Fruit fly (Drosophila melanogaster) whole organism, embryonic: ENCODE measurements around the gene CG14840.

Experiments used
- Atf-2 ChIP-seq: fragments of 200-800 bp; sonication (Bioruptor generic); optimal IDR thresholded peaks from 2 replicates; lab custom pipeline; 2016; ENCODE audit warnings: missing biosample characterization, missing genetic modification characterization
- Bgb ChIP-seq: fragments of 200-800 bp; sonication (Bioruptor generic); IDR thresholded peaks from 2 replicates; pipeline ENCODE4 v1.3.6; 2022; ENCODE audit warnings: missing biosample characterization, missing genetic modification characterization; ENCODE audit not compliant: partially characterized antibody
- CG11695 ChIP-seq: fragments of 200-800 bp; sonication (Bioruptor generic); IDR thresholded peaks from 3 replicates; pipeline ENCODE4 v1.3.6; 2022; ENCODE audit warnings: missing biosample characterization, missing genetic modification characterization
- CG12155 ChIP-seq: fragments of 200-800 bp; sonication (Bioruptor generic); optimal IDR thresholded peaks from 3 replicates; lab custom pipeline; 2016; ENCODE audit warnings: missing biosample characterization, missing genetic modification characterization
- CG12236 ChIP-seq: fragments of 200-800 bp; sonication (Bioruptor generic); optimal IDR thresholded peaks from 2 replicates; lab custom pipeline; 2016; ENCODE audit warnings: missing biosample characterization, missing genetic modification characterization
- CG1233 ChIP-seq: fragments of 200-800 bp; sonication (Bioruptor generic); optimal IDR thresholded peaks from 4 replicates; lab custom pipeline; 2018; ENCODE audit warnings: missing biosample characterization, mild to moderate bottlenecking, missing genetic modification characterization
- CG13424 ChIP-seq: fragments of 200-800 bp; sonication (Bioruptor generic); optimal IDR thresholded peaks from 2 replicates; lab custom pipeline; 2019; ENCODE audit warnings: missing biosample characterization, mild to moderate bottlenecking, missing genetic modification characterization, moderate library complexity
- CG16779 ChIP-seq: fragments of 200-800 bp; sonication (Bioruptor generic); IDR thresholded peaks from 2 replicates; pipeline ENCODE4 v1.3.6; 2022; ENCODE audit warnings: missing biosample characterization, missing genetic modification characterization
- CG16863 ChIP-seq: fragments of 200-800 bp; sonication (Bioruptor generic); optimal IDR thresholded peaks from 3 replicates; lab custom pipeline; 2016; ENCODE audit warnings: missing biosample characterization, missing genetic modification characterization
- CG17912 ChIP-seq: fragments of 200-800 bp; sonication (Bioruptor generic); optimal IDR thresholded peaks from 2 replicates; lab custom pipeline; 2018; ENCODE audit warnings: missing biosample characterization, mild to moderate bottlenecking, missing genetic modification characterization
- CG2120 ChIP-seq: fragments of 200-800 bp; sonication (Bioruptor generic); optimal IDR thresholded peaks from 3 replicates; lab custom pipeline; 2016; ENCODE audit warnings: missing biosample characterization, missing genetic modification characterization
- CG2202 ChIP-seq: fragments of 200-800 bp; sonication (Bioruptor generic); optimal IDR thresholded peaks from 2 replicates; lab custom pipeline; 2018; ENCODE audit warnings: missing biosample characterization, mild to moderate bottlenecking, missing genetic modification characterization
- CG30431 ChIP-seq: fragments of 200-800 bp; sonication (Bioruptor generic); optimal IDR thresholded peaks from 2 replicates; lab custom pipeline; 2017; ENCODE audit warnings: missing biosample characterization, missing genetic modification characterization
- CG31441 ChIP-seq: fragments of 200-800 bp; sonication (Bioruptor generic); IDR thresholded peaks from 2 replicates; pipeline ENCODE4 v1.3.6; 2022; ENCODE audit warnings: missing biosample characterization, missing genetic modification characterization
- CG4328 ChIP-seq: fragments of 200-800 bp; sonication (Bioruptor generic); optimal IDR thresholded peaks from 3 replicates; lab custom pipeline; 2017; ENCODE audit warnings: missing biosample characterization, missing genetic modification reagents, missing genetic modification characterization
- CG7839 ChIP-seq: fragments of 200-800 bp; sonication (Bioruptor generic); optimal IDR thresholded peaks from 3 replicates; lab custom pipeline; 2018; ENCODE audit warnings: missing biosample characterization, mild to moderate bottlenecking, missing genetic modification characterization, moderate library complexity
- CG9437 ChIP-seq: fragments of 200-800 bp; sonication (Bioruptor generic); optimal IDR thresholded peaks from 2 replicates; lab custom pipeline; 2018; ENCODE audit warnings: missing biosample characterization, mild to moderate bottlenecking, missing genetic modification characterization
- CG9932 ChIP-seq: fragments of 200-800 bp; sonication (Bioruptor generic); IDR thresholded peaks from 2 replicates; pipeline ENCODE4 v1.3.6; 2022; ENCODE audit warnings: missing biosample characterization, missing genetic modification characterization
- Camta ChIP-seq: fragments of 200-800 bp; sonication (Bioruptor generic); optimal IDR thresholded peaks from 2 replicates; lab custom pipeline; 2016; ENCODE audit warnings: missing biosample characterization, missing genetic modification characterization
- Doc3 ChIP-seq: fragments of 200-800 bp; sonication (Bioruptor generic); IDR thresholded peaks from 3 replicates; pipeline ENCODE4 v1.3.6; 2022; ENCODE audit warnings: missing biosample characterization, missing genetic modification characterization; ENCODE audit not compliant: partially characterized antibody
- Dp ChIP-seq: fragments of 200-800 bp; sonication (Bioruptor generic); optimal IDR thresholded peaks from 2 replicates; lab custom pipeline; 2018; ENCODE audit warnings: missing biosample characterization, mild to moderate bottlenecking, missing genetic modification characterization, moderate library complexity
- Hr51 ChIP-seq, 2 experiments: fragments of 200-800 bp; sonication (Bioruptor generic); optimal IDR thresholded peaks; 2 replicates in 1 of 2; 3 replicates in 1 of 2; lab custom pipeline; 2016 to 2018; ENCODE audit warnings: missing biosample characterization in 2 of 2, missing genetic modification characterization in 2 of 2, mild to moderate bottlenecking in 1 of 2, moderate library complexity in 1 of 2
- Hsf ChIP-seq: fragments of 200-800 bp; sonication (Bioruptor generic); optimal IDR thresholded peaks from 3 replicates; lab custom pipeline; 2016; ENCODE audit warnings: missing biosample characterization, missing genetic modification characterization
- Ptx1 ChIP-seq: fragments of 200-800 bp; sonication (Bioruptor generic); IDR thresholded peaks from 2 replicates; pipeline ENCODE4 v1.3.6; 2022; ENCODE audit warnings: missing biosample characterization, missing genetic modification characterization
- Rx ChIP-seq: fragments of 200-800 bp; sonication (Bioruptor generic); IDR thresholded peaks from 2 replicates; pipeline ENCODE4 v1.3.6; 2022; ENCODE audit warnings: missing biosample characterization, missing genetic modification characterization
- Spps ChIP-seq: fragments of 200-800 bp; sonication (Bioruptor generic); optimal IDR thresholded peaks from 2 replicates; lab custom pipeline; 2018; ENCODE audit warnings: missing biosample characterization, mild to moderate bottlenecking, missing genetic modification characterization
- TFAM ChIP-seq: fragments of 200-800 bp; sonication (Bioruptor generic); optimal IDR thresholded peaks from 2 replicates; lab custom pipeline; 2017; ENCODE audit warnings: missing biosample characterization, missing genetic modification characterization, inconsistent platforms
- Xbp1 ChIP-seq: fragments of 200-800 bp; sonication (Bioruptor generic); optimal IDR thresholded peaks from 3 replicates; lab custom pipeline; 2016; ENCODE audit warnings: missing biosample characterization, mild to moderate bottlenecking, missing genetic modification characterization
- al ChIP-seq: fragments of 200-800 bp; sonication (Bioruptor generic); IDR thresholded peaks from 2 replicates; pipeline ENCODE4 v1.3.6; 2022; ENCODE audit warnings: missing biosample characterization, missing genetic modification characterization
- bab2 ChIP-seq: fragments of 200-800 bp; sonication (Bioruptor generic); optimal IDR thresholded peaks from 2 replicates; lab custom pipeline; 2016; ENCODE audit warnings: missing biosample characterization, missing genetic modification characterization
- bcd ChIP-seq: fragments of 200-800 bp; sonication (Bioruptor generic); optimal IDR thresholded peaks from 2 replicates; lab custom pipeline; 2017; ENCODE audit warnings: missing biosample characterization, mild to moderate bottlenecking, missing genetic modification characterization
- ci ChIP-seq: fragments of 200-800 bp; sonication (Bioruptor generic); IDR thresholded peaks from 3 replicates; pipeline ENCODE4 v1.3.6; 2022; ENCODE audit warnings: missing biosample characterization, missing genetic modification characterization
- cwo ChIP-seq: fragments of 200-800 bp; sonication (Bioruptor generic); optimal IDR thresholded peaks from 3 replicates; lab custom pipeline; 2017; ENCODE audit warnings: missing biosample characterization, missing genetic modification characterization, mild to moderate bottlenecking, moderate library complexity, missing genetic modification reagents
- da ChIP-seq: fragments of 200-800 bp; sonication (Bioruptor generic); optimal IDR thresholded peaks from 2 replicates; lab custom pipeline; 2016; ENCODE audit warnings: missing biosample characterization, missing genetic modification characterization
- dpn ChIP-seq, 2 experiments: fragments of 200-800 bp; sonication (Bioruptor generic); optimal IDR thresholded peaks; 3 replicates each; lab custom pipeline; 2016; ENCODE audit warnings: missing biosample characterization in 2 of 2, missing genetic modification characterization in 2 of 2
- fd3F ChIP-seq: fragments of 200-800 bp; sonication (Bioruptor generic); optimal IDR thresholded peaks from 2 replicates; lab custom pipeline; 2018; ENCODE audit warnings: missing biosample characterization, mild to moderate bottlenecking, missing genetic modification characterization, moderate library complexity
- fd96Cb ChIP-seq: fragments of 200-800 bp; sonication (Bioruptor generic); optimal IDR thresholded peaks from 2 replicates; lab custom pipeline; 2018; ENCODE audit warnings: missing biosample characterization, mild to moderate bottlenecking, missing genetic modification characterization, moderate library complexity
- gcm2 ChIP-seq: fragments of 200-800 bp; sonication (Bioruptor generic); optimal IDR thresholded peaks from 2 replicates; lab custom pipeline; 2016; ENCODE audit warnings: missing biosample characterization, missing genetic modification characterization
- gsb ChIP-seq: fragments of 200-800 bp; sonication (Bioruptor generic); IDR thresholded peaks from 2 replicates; pipeline ENCODE4 v1.3.6; 2022; ENCODE audit warnings: missing biosample characterization, missing genetic modification characterization
- ham ChIP-seq: fragments of 200-800 bp; sonication (Bioruptor generic); IDR thresholded peaks from 2 replicates; pipeline ENCODE4 v1.3.6; 2022; ENCODE audit warnings: missing biosample characterization, missing genetic modification characterization
- kay ChIP-seq: fragments of 200-800 bp; sonication (Bioruptor generic); optimal IDR thresholded peaks from 2 replicates; lab custom pipeline; 2016; ENCODE audit warnings: missing biosample characterization, missing genetic modification characterization
- lbe ChIP-seq: fragments of 200-800 bp; sonication (Bioruptor generic); optimal IDR thresholded peaks from 2 replicates; lab custom pipeline; 2016; ENCODE audit warnings: missing biosample characterization, mild to moderate bottlenecking, missing genetic modification characterization
- mld ChIP-seq: fragments of 200-800 bp; sonication (Bioruptor generic); IDR thresholded peaks from 3 replicates; pipeline ENCODE4 v1.3.6; 2022; ENCODE audit warnings: missing biosample characterization, missing genetic modification characterization; ENCODE audit not compliant: partially characterized antibody
- nerfin-1 ChIP-seq: fragments of 200-800 bp; sonication (Bioruptor generic); optimal IDR thresholded peaks from 3 replicates; lab custom pipeline; 2019; ENCODE audit warnings: missing biosample characterization, mild to moderate bottlenecking, missing genetic modification characterization, moderate library complexity
- otp ChIP-seq: fragments of 200-800 bp; sonication (Bioruptor generic); IDR thresholded peaks from 3 replicates; pipeline ENCODE4, ENCODE4 v1.3.6; 2022; ENCODE audit warnings: missing biosample characterization, missing genetic modification characterization
- pan ChIP-seq, 4 experiments: fragments of >200 bp in 3 of 4; fragments of 200-800 bp in 1 of 4; sonication (Bioruptor generic) in 1 of 4; optimal IDR thresholded peaks in 3 of 4; IDR thresholded peaks in 1 of 4; 2 replicates each; pipeline versions ENCODE4 v1.3.6 to Lab custom; 2017 to 2022; ENCODE audit warnings: missing biosample characterization in 2 of 4, missing genetic modification characterization in 2 of 4, mixed read lengths in 1 of 4
- pzg ChIP-seq: fragments of 200-800 bp; sonication (Bioruptor generic); optimal IDR thresholded peaks from 3 replicates; lab custom pipeline; 2018; ENCODE audit warnings: missing biosample characterization, mild to moderate bottlenecking, missing genetic modification characterization, moderate library complexity
- seq ChIP-seq: fragments of 200-800 bp; sonication (Bioruptor generic); IDR thresholded peaks from 2 replicates; pipeline ENCODE4 v1.3.6; 2022; ENCODE audit warnings: missing biosample characterization, missing genetic modification characterization
- sqz ChIP-seq: fragments of 200-800 bp; sonication (Bioruptor generic); optimal IDR thresholded peaks from 3 replicates; lab custom pipeline; 2018; ENCODE audit warnings: missing biosample characterization, mild to moderate bottlenecking, missing genetic modification characterization
- tap ChIP-seq: fragments of 200-800 bp; optimal IDR thresholded peaks from 3 replicates; lab custom pipeline; 2019; ENCODE audit warnings: missing biosample characterization, mild to moderate bottlenecking, missing genetic modification characterization, moderate library complexity
- zfh1 ChIP-seq: fragments of 200-800 bp; sonication (Bioruptor generic); IDR thresholded peaks from 3 replicates; pipeline ENCODE4 v1.3.6; 2022; ENCODE audit warnings: missing biosample characterization, missing genetic modification characterization

The CG14840 gene

dm6 chr3R:14308801-14309217 is 47.8 kb upstream of the CG14840 start, which contains the start of gene Polr2I (continued):
- TF ChIP-seq tap (no peak), CG13424 (tag; lab: Kevin White, UChicago) (peak; percentile 45), CG12155 (GFP tag; lab: Kevin White, UChicago) (peak; percentile 31), Camta (no peak), Spps (no peak), gsb (GFP tag; lab: Robert Waterston, UW) (no peak), Dp (GFP tag; lab: Kevin White, UChicago) (peak; percentile 21), fd96Cb (peak; percentile 28), bab2 (GFP tag; lab: Kevin White, UChicago) (no peak), Bgb (GFP tag; lab: Robert Waterston, UW) (no peak), fd3F (GFP tag; lab: Kevin White, UChicago) (peak; percentile 11), al (GFP tag; lab: Robert Waterston, UW) (no peak), Hsf (peak; percentile 13), CG30431 (GFP tag; lab: Kevin White, UChicago) (no peak), zfh1 (GFP tag; lab: Robert Waterston, UW) (no peak), CG7839 (tag; lab: Kevin White, UChicago) (no peak), da (no peak), Xbp1 (GFP tag; lab: Kevin White, UChicago) (peak; percentile 53), kay (GFP tag; lab: Kevin White, UChicago) (no peak), otp (GFP tag; lab: Robert Waterston, UW) (no peak), bcd (GFP tag; lab: Kevin White, UChicago) (peak; percentile 50), CG31441 (GFP tag; lab: Robert Waterston, UW) (peak; percentile 59), CG16779 (no peak), CG17912 (no peak), lbe (GFP tag; lab: Kevin White, UChicago) (no peak), dpn (GFP tag; optimal IDR thresholded peaks at IDR 0.05; lab: Kevin White, UChicago) (peak in 1 of 2 experiments; percentile 10), nerfin-1 (tag; lab: Kevin White, UChicago) (no peak), pan (optimal IDR thresholded peaks at IDR 0.05; lab: Kevin White, UChicago) (no peak), pan (GFP tag; optimal IDR thresholded peaks at IDR 0.05 in 1 of 2, IDR thresholded peaks at IDR 0.05 in 1 of 2) (peak in 1 of 2 experiments; percentile 27), ham (GFP tag; lab: Robert Waterston, UW) (no peak), CG16863 (no peak), pzg (peak; percentile 24), CG2202 (tag; lab: Kevin White, UChicago) (no peak), CG12236 (no peak), mld (GFP tag; lab: Robert Waterston, UW) (no peak), CG9932 (GFP tag; lab: Robert Waterston, UW) (peak; percentile 64), Rx (GFP tag; lab: Robert Waterston, UW) (no peak), Ptx1 (GFP tag; lab: Robert Waterston, UW) (peak; percentile 47; the same call in 1 of the 2 replicates), gcm2 (GFP tag; lab: Kevin White, UChicago) (no peak), Doc3 (no peak), ci (GFP tag; lab: Robert Waterston, UW) (no peak), CG1233 (peak; percentile 16), TFAM (GFP tag; lab: Kevin White, UChicago) (no peak), cwo (GFP tag; lab: Kevin White, UChicago) (no peak), Hr51 (GFP tag; optimal IDR thresholded peaks at IDR 0.05; lab: Kevin White, UChicago) (no peak), seq (GFP tag; lab: Robert Waterston, UW) (no peak), CG2120 (GFP tag; lab: Kevin White, UChicago) (peak; percentile 30), CG9437 (peak; percentile 28), Atf-2 (GFP tag; lab: Kevin White, UChicago) (no peak), CG11695 (GFP tag; lab: Robert Waterston, UW) (no peak), sqz (GFP tag; lab: Kevin White, UChicago) (no peak), CG4328 (GFP tag; lab: Kevin White, UChicago) (no peak)
